Fruit fly (Drosophila melanogaster) whole organism, wandering third instar larva: Measurements from ENCODE around the gene CG13606.

Source experiments
- CrebA ChIP-seq: fragments of 200-800 bp; sonication (Bioruptor generic); optimal IDR thresholded peaks from 2 replicates; lab custom pipeline; 2016; ENCODE audit warnings: missing biosample characterization, mild to moderate bottlenecking, missing genetic modification characterization, borderline replicate concordance
- Dfd ChIP-seq: fragments of >200 bp; optimal IDR thresholded peaks from 2 replicates; lab custom pipeline; 2017; ENCODE audit warnings: missing biosample characterization, missing genetic modification characterization
- HLH106 ChIP-seq: fragments of 200-800 bp; optimal IDR thresholded peaks from 3 replicates; lab custom pipeline; 2019; ENCODE audit warnings: missing biosample characterization, mild to moderate bottlenecking, missing genetic modification characterization, moderate library complexity
- Hnf4 ChIP-seq: fragments of 200-800 bp; sonication (Bioruptor generic); optimal IDR thresholded peaks from 2 replicates; lab custom pipeline; 2016; ENCODE audit warnings: missing biosample characterization, mild to moderate bottlenecking, missing genetic modification characterization
- dmrt93B ChIP-seq: fragments of 200-800 bp; sonication (Bioruptor generic); optimal IDR thresholded peaks from 2 replicates; lab custom pipeline; 2018; ENCODE audit warnings: missing biosample characterization, mild to moderate bottlenecking, missing genetic modification characterization

- TF ChIP-seq Hnf4 (GFP tag; lab: Kevin White, UChicago) (no peak), CrebA (GFP tag; lab: Kevin White, UChicago) (no peak), Dfd (no peak), dmrt93B (GFP tag; lab: Kevin White, UChicago) (no peak), HLH106 (tag; lab: Kevin White, UChicago) (no peak)
Observed at dm6 chr3R:24219093-24219492, 46.7 kb downstream of the CG13606 start.
